ENCODE assay signal across 2 worm cellular contexts in the genomic region with DNA sequence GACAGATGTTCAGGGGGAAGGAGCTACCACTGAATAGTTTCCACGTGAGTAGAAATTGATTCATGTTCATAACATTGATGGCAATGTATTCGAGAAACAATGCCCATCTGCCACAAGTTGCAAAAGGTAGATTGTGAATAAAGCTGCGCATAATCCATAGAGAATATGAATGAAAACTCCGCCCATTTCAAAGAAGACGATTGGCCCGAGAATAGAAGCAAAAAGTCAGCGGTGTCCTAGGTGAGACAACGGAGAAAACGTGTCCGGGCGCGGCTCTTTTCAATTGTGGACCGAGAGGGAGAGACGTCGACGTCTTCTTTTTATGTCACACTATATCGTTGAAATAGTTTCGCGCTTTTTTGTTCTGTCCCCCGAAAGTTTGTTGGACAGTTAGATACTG.
TF ChIP-seq lines count a peak whose summit lies in the region.

vab-3 (plus strand) TSS at position 301 of the 400 bp plus-strand sequence.

TF ChIP-seq in whole organism, L3 larva, 47 proteins besides CTCF, POLR2A, EP300 and RAD21:
- TF ChIP-seq ceh-16 (tag; optimal IDR thresholded peaks at IDR 0.05; lab: Kevin White, UChicago) (no peak), nfya-1 (tag; optimal IDR thresholded peaks at IDR 0.05; lab: Kevin White, UChicago; ENCODE audit: insufficient read depth) (peak; percentile 12), egl-5 (tag; optimal IDR thresholded peaks at IDR 0.05; lab: Kevin White, UChicago) (no peak), aly-2 (tag; optimal IDR thresholded peaks at IDR 0.05; lab: Kevin White, UChicago) (no peak)

TF ChIP-seq in whole organism, late embryonic, 69 proteins besides CTCF, POLR2A, EP300 and RAD21:
- TF ChIP-seq ceh-30 (tag; optimal IDR thresholded peaks at IDR 0.05; lab: Kevin White, UChicago) (no peak), ceh-31 (tag; optimal IDR thresholded peaks at IDR 0.05; lab: Kevin White, UChicago) (peak; percentile 22)

Comparison
In these comparisons a context has a peak if more than half of its experiments do, and no peak if none do; other contexts are left out.
1. Of the 9 proteins assayed by ChIP-seq in both whole organism, late embryonic and whole organism, L3 larva: peak only in whole organism, late embryonic: none; only in whole organism, L3 larva: nfya-1; in both: none; in neither: 8.